Fruit fly (Drosophila melanogaster): ENCODE measurements around the gene eIF2beta.

Gene eIF2beta

DNA sequence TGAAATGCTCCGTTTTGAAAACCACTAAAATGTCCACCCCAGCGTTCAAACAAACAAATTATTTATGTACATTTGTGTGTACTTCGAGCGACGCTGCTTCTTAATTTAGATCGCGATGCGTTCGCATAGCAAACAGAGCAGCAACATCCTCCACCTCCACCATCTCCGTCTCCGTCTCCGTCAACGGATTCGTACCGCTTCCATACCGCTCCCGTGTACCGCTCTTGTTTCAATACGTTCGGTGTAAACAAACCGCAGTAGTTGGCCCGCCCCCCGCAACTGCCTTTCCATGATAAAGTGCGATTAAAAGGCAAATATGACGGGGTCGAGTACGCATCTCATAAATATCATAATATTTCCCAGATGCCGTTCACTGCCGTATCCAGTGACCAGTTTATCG is 44.3 kb downstream of the eIF2beta start, which contains the start of gene CG33725 (continued):
- TF ChIP-seq vvl (GFP tag; IDR thresholded peaks at IDR 0.05) (0 out of 2 replicates have a peak, but pooled peaks have one; percentile 11), otp (GFP tag; IDR thresholded peaks at IDR 0.05) (0 out of 3 replicates have a peak, but pooled peaks have one; percentile 53), chif (GFP tag; optimal IDR thresholded peaks at IDR 0.05) (peak in 1 of 2 experiments; percentile 1), Drgx (GFP tag; IDR thresholded peaks at IDR 0.05) (peak; percentile 30; the same call in 1 of the 2 replicates), CG43689 (GFP tag; IDR thresholded peaks at IDR 0.05) (0 out of 2 replicates have a peak, but pooled peaks have one; percentile 17), CG12659 (GFP tag; optimal IDR thresholded peaks at IDR 0.05) (no peak), CG11398 (GFP tag; optimal IDR thresholded peaks at IDR 0.05) (peak; percentile 17), D19B (GFP tag; optimal IDR thresholded peaks at IDR 0.05) (no peak), eyg (GFP tag; optimal IDR thresholded peaks at IDR 0.05) (peak; percentile 31), Dad (GFP tag; optimal IDR thresholded peaks at IDR 0.05) (no peak), CG12769 (tag; optimal IDR thresholded peaks at IDR 0.05) (peak; percentile 34), CG14014 (GFP tag; IDR thresholded peaks at IDR 0.05) (peak; percentile 28; the same call in 1 of the 2 replicates), dmrt11E (tag; optimal IDR thresholded peaks at IDR 0.05) (peak; percentile 11), bsh (GFP tag; optimal IDR thresholded peaks at IDR 0.05) (peak in 1 of 2 experiments; percentile 27), NC2α (GFP tag; optimal IDR thresholded peaks at IDR 0.05) (no peak), Opbp (GFP tag; IDR thresholded peaks at IDR 0.05; ENCODE audit: partially characterized antibody) (no peak), gsb-n (tag; optimal IDR thresholded peaks at IDR 0.05) (peak; percentile 1), Ets97D (GFP tag; optimal IDR thresholded peaks at IDR 0.05) (no peak), sens (GFP tag) (peak; percentile 45), CG17328 (GFP tag; IDR thresholded peaks at IDR 0.05) (peak; percentile 33; the same call in 1 of the 2 replicates), CG8281 (tag; optimal IDR thresholded peaks at IDR 0.05) (no peak), CG6689 (GFP tag; IDR thresholded peaks at IDR 0.05) (no peak), pfk (GFP tag; optimal IDR thresholded peaks at IDR 0.05) (peak; percentile 71), crol (GFP tag; IDR thresholded peaks at IDR 0.05) (peak; percentile 92), fd64A (GFP tag; optimal IDR thresholded peaks at IDR 0.05) (peak; percentile 2), CG30431 (GFP tag; optimal IDR thresholded peaks at IDR 0.05) (no peak), Xrp1 (GFP tag; IDR thresholded peaks at IDR 0.05) (no peak), tgo (GFP tag; IDR thresholded peaks at IDR 0.05) (0 out of 3 replicates have a peak, but pooled peaks have one; percentile 26), HLHmδ (GFP tag; optimal IDR thresholded peaks at IDR 0.05) (peak; percentile 55), bab2 (GFP tag; optimal IDR thresholded peaks at IDR 0.05) (peak; percentile 31)

dm6 chr3L:12478229-12478628 is 48.3 kb downstream of the eIF2beta start:
- TF ChIP-seq D19A (tag; optimal IDR thresholded peaks at IDR 0.05), result peak; percentile 67
- TF ChIP-seq Ada2b (GFP tag; IDR thresholded peaks at IDR 0.05), result no peak
- TF ChIP-seq CG2199 (GFP tag; IDR thresholded peaks at IDR 0.05), result peak; percentile 71; the same call in 1 of the 3 replicates
- TF ChIP-seq Ets65A (GFP tag), result peak; percentile 63
- TF ChIP-seq Med (GFP tag), result peak; percentile 12
- TF ChIP-seq ranshi (GFP tag; IDR thresholded peaks at IDR 0.05), result no peak
